Fruit fly (Drosophila melanogaster) whole organism, wandering third instar larva: ENCODE results near the gene Or65c.
A peak's percentile ranks its signal among the peaks of the same experiment; 100 is the strongest.

ENCODE experiments used
- HLH106 ChIP-seq: fragments of 200-800 bp; optimal IDR thresholded peaks from 3 replicates; lab custom pipeline; 2019; ENCODE audit warnings: missing biosample characterization, mild to moderate bottlenecking, missing genetic modification characterization, moderate library complexity
- Hr78 ChIP-seq: fragments of >200 bp; optimal IDR thresholded peaks from 2 replicates; lab custom pipeline; 2017; ENCODE audit warnings: missing biosample characterization, missing genetic modification characterization
- Mio ChIP-seq: sonication (Bioruptor generic); optimal IDR thresholded peaks from 2 replicates; lab custom pipeline; 2016; ENCODE audit warnings: missing biosample characterization, missing genetic modification characterization
- N ChIP-seq: fragments of >200 bp; optimal IDR thresholded peaks from 2 replicates; lab custom pipeline; 2018; ENCODE audit warnings: missing biosample characterization, missing external identifiers, missing genetic modification characterization
- Rel ChIP-seq, 2 experiments: fragments of 200-800 bp; sonication (Bioruptor generic) in 1 of 2; optimal IDR thresholded peaks; 2 replicates in 1 of 2; 3 replicates in 1 of 2; lab custom pipeline; 2016 to 2019; ENCODE audit warnings: mild to moderate bottlenecking in 2 of 2, missing biosample characterization in 2 of 2, missing genetic modification characterization in 2 of 2, moderate library complexity in 1 of 2
- Sp1 ChIP-seq: fragments of 200-800 bp; sonication (Bioruptor generic); optimal IDR thresholded peaks from 3 replicates; lab custom pipeline; 2019; ENCODE audit warnings: missing biosample characterization, mild to moderate bottlenecking, missing genetic modification characterization, moderate library complexity
- Vsx2 ChIP-seq: fragments of 200-300, 225-300 bp; sonication (Bioruptor generic); optimal IDR thresholded peaks from 2 replicates; lab custom pipeline; 2018; ENCODE audit warnings: missing biosample characterization, missing genetic modification characterization; ENCODE audit not compliant: partially characterized antibody
- dl ChIP-seq, 2 experiments: fragments of 175-275, 200-275 bp in 1 of 2; fragments of 200-275 bp in 1 of 2; sonication (Bioruptor generic); optimal IDR thresholded peaks; lab custom pipeline; 2018; ENCODE audit warnings: mild to moderate bottlenecking in 2 of 2, missing biosample characterization in 2 of 2, missing genetic modification characterization in 2 of 2, moderate library complexity in 2 of 2; ENCODE audit not compliant: partially characterized antibody in 2 of 2, insufficient read depth in 1 of 2
- ey ChIP-seq: fragments of 200-800 bp; sonication (Bioruptor generic); optimal IDR thresholded peaks from 2 replicates; lab custom pipeline; 2016; ENCODE audit warnings: missing biosample characterization, missing genetic modification characterization
- fru ChIP-seq: fragments of 200-800 bp; sonication (Bioruptor generic); optimal IDR thresholded peaks from 3 replicates; lab custom pipeline; 2016; ENCODE audit warnings: missing biosample characterization, mild to moderate bottlenecking, missing genetic modification characterization
- h ChIP-seq: fragments of 200-800 bp; sonication (Bioruptor generic); optimal IDR thresholded peaks from 3 replicates; lab custom pipeline; 2016; ENCODE audit warnings: missing biosample characterization, mild to moderate bottlenecking, missing genetic modification characterization
- psq ChIP-seq: fragments of 200-800 bp; sonication (Bioruptor generic); optimal IDR thresholded peaks from 3 replicates; lab custom pipeline; 2017; ENCODE audit warnings: missing biosample characterization, mild to moderate bottlenecking, missing genetic modification characterization, moderate library complexity
- sage ChIP-seq: fragments of 200-800 bp; sonication (Bioruptor generic); optimal IDR thresholded peaks from 2 replicates; lab custom pipeline; 2016; ENCODE audit warnings: missing biosample characterization, mild to moderate bottlenecking, missing genetic modification characterization
- usp ChIP-seq: fragments of >200 bp; optimal IDR thresholded peaks from 2 replicates; lab custom pipeline; 2017; ENCODE audit warnings: missing biosample characterization, missing genetic modification characterization

dm6 chr3L:6371406-6371805 lies 44.0 kb downstream of the Or65c start:
- no peak for TF ChIP-seq ey (GFP tag; lab: Kevin White, UChicago)
- TF ChIP-seq fru = peak; percentile 56
- TF ChIP-seq Rel (GFP tag; optimal IDR thresholded peaks at IDR 0.05; lab: Kevin White, UChicago) = no peak
- TF ChIP-seq Rel (tag; optimal IDR thresholded peaks at IDR 0.05; lab: Kevin White, UChicago) = no peak
- TF ChIP-seq Hr78 (GFP tag; lab: Kevin White, UChicago) = no peak
- TF ChIP-seq dl (GFP tag; optimal IDR thresholded peaks at IDR 0.05; lab: Kevin White, UChicago; ENCODE audit: insufficient read depth in 1 of 2, partially characterized antibody in 2 of 2) = no peak
- no peak for TF ChIP-seq Mio (GFP tag; lab: Kevin White, UChicago)
- no peak for TF ChIP-seq sage (GFP tag; lab: Kevin White, UChicago)
- no peak for TF ChIP-seq Vsx2 (GFP tag; lab: Kevin White, UChicago)
- no peak for TF ChIP-seq h (GFP tag; lab: Kevin White, UChicago)
- TF ChIP-seq psq = no peak
- TF ChIP-seq Sp1 (GFP tag; lab: Kevin White, UChicago) = peak; percentile 18
- no peak for TF ChIP-seq HLH106 (tag; lab: Kevin White, UChicago)
- no peak for TF ChIP-seq N (GFP tag; lab: Kevin White, UChicago)
- no peak for TF ChIP-seq usp (GFP tag; lab: Kevin White, UChicago)
